Fruit fly (Drosophila melanogaster) whole organism, embryonic: Measurements from ENCODE around the gene Agpat2.

Experiments used
- Bdp1 ChIP-seq: fragments of 200-800 bp; sonication (Bioruptor generic); optimal IDR thresholded peaks from 3 replicates; lab custom pipeline; 2016; ENCODE audit warnings: missing biosample characterization, missing genetic modification characterization
- CG10366 ChIP-seq: fragments of 200-800 bp; sonication (Bioruptor generic); IDR thresholded peaks from 2 replicates; pipeline ENCODE4 v1.3.6; 2022; ENCODE audit warnings: missing biosample characterization, missing genetic modification characterization
- CG11093 ChIP-seq: fragments of 200-800 bp; sonication (Bioruptor generic); IDR thresholded peaks from 3 replicates; pipeline ENCODE4 v1.3.6; 2022; ENCODE audit warnings: missing biosample characterization, missing genetic modification characterization
- CG12155 ChIP-seq: fragments of 200-800 bp; sonication (Bioruptor generic); optimal IDR thresholded peaks from 3 replicates; lab custom pipeline; 2016; ENCODE audit warnings: missing biosample characterization, missing genetic modification characterization
- CG12236 ChIP-seq: fragments of 200-800 bp; sonication (Bioruptor generic); optimal IDR thresholded peaks from 2 replicates; lab custom pipeline; 2016; ENCODE audit warnings: missing biosample characterization, missing genetic modification characterization
- CG1233 ChIP-seq: fragments of 200-800 bp; sonication (Bioruptor generic); optimal IDR thresholded peaks from 4 replicates; lab custom pipeline; 2018; ENCODE audit warnings: missing biosample characterization, mild to moderate bottlenecking, missing genetic modification characterization
- CG12391 ChIP-seq: fragments of 200-800 bp; sonication (Bioruptor generic); optimal IDR thresholded peaks from 3 replicates; lab custom pipeline; 2018; ENCODE audit warnings: missing biosample characterization, mild to moderate bottlenecking, missing genetic modification characterization, moderate library complexity
- CG12744 ChIP-seq: fragments of 200-800 bp; sonication (Bioruptor generic); optimal IDR thresholded peaks from 2 replicates; lab custom pipeline; 2016; ENCODE audit warnings: missing biosample characterization, missing genetic modification characterization
- CG15269 ChIP-seq: fragments of 200-800 bp; sonication (Bioruptor generic); optimal IDR thresholded peaks from 2 replicates; lab custom pipeline; 2018; ENCODE audit warnings: missing biosample characterization, mild to moderate bottlenecking, missing genetic modification characterization, moderate library complexity
- CG15514 ChIP-seq: fragments of 200-800 bp; sonication (Bioruptor generic); optimal IDR thresholded peaks from 3 replicates; lab custom pipeline; 2017; ENCODE audit warnings: missing biosample characterization, missing genetic modification characterization, mild to moderate bottlenecking, moderate library complexity, missing genetic modification reagents
- CG18011 ChIP-seq: fragments of 200-800 bp; sonication (Bioruptor generic); optimal IDR thresholded peaks from 2 replicates; lab custom pipeline; 2017; ENCODE audit warnings: missing biosample characterization, missing genetic modification characterization, mild to moderate bottlenecking, moderate library complexity, missing genotype
- CG1832 ChIP-seq: fragments of 200-800 bp; sonication (Bioruptor generic); optimal IDR thresholded peaks from 2 replicates; lab custom pipeline; 2017; ENCODE audit warnings: missing biosample characterization, mild to moderate bottlenecking, missing genetic modification characterization, inconsistent platforms
- CG2678 ChIP-seq: fragments of 200-800 bp; sonication (Bioruptor generic); optimal IDR thresholded peaks from 3 replicates; lab custom pipeline; 2019; ENCODE audit warnings: missing biosample characterization, mild to moderate bottlenecking, missing genetic modification characterization, moderate library complexity
- CG31224 ChIP-seq: fragments of 200-800 bp; sonication (Bioruptor generic); IDR thresholded peaks from 2 replicates; pipeline ENCODE4 v1.3.6; 2022; ENCODE audit warnings: missing biosample characterization, missing genetic modification characterization
- CG31388 ChIP-seq: fragments of 200-800 bp; sonication (Bioruptor generic); optimal IDR thresholded peaks from 2 replicates; lab custom pipeline; 2016; ENCODE audit warnings: missing biosample characterization, missing genetic modification characterization
- CG4328 ChIP-seq: fragments of 200-800 bp; sonication (Bioruptor generic); optimal IDR thresholded peaks from 3 replicates; lab custom pipeline; 2017; ENCODE audit warnings: missing biosample characterization, missing genetic modification reagents, missing genetic modification characterization
- CG4707 ChIP-seq: fragments of 200-800 bp; sonication (Bioruptor generic); optimal IDR thresholded peaks from 2 replicates; lab custom pipeline; 2018; ENCODE audit warnings: missing biosample characterization, mild to moderate bottlenecking, missing genetic modification characterization, moderate library complexity
- CG6683 ChIP-seq: fragments of 200-800 bp; sonication (Bioruptor generic); optimal IDR thresholded peaks from 2 replicates; lab custom pipeline; 2017; ENCODE audit warnings: missing biosample characterization, mild to moderate bottlenecking, missing genetic modification characterization, missing genetic modification reagents
- CG6854 ChIP-seq: fragments of 200-800 bp; sonication (Bioruptor generic); optimal IDR thresholded peaks from 3 replicates; lab custom pipeline; 2017; ENCODE audit warnings: missing biosample characterization, mild to moderate bottlenecking, missing genetic modification characterization
- CG8290 ChIP-seq, 3 experiments: fragments of 200-800 bp; sonication (Bioruptor generic); optimal IDR thresholded peaks; 2 replicates each; lab custom pipeline; 2016 to 2019; ENCODE audit warnings: missing biosample characterization in 3 of 3, missing genetic modification characterization in 3 of 3, mild to moderate bottlenecking in 2 of 3, moderate library complexity in 1 of 3
- CG9437 ChIP-seq: fragments of 200-800 bp; sonication (Bioruptor generic); optimal IDR thresholded peaks from 2 replicates; lab custom pipeline; 2018; ENCODE audit warnings: missing biosample characterization, mild to moderate bottlenecking, missing genetic modification characterization
- CoRest ChIP-seq: fragments of 200-800 bp; sonication (Bioruptor generic); optimal IDR thresholded peaks from 3 replicates; lab custom pipeline; 2018; ENCODE audit warnings: missing biosample characterization, mild to moderate bottlenecking, missing genetic modification characterization, moderate library complexity
- Dll ChIP-seq: fragments of 200-800 bp; sonication (Bioruptor generic); IDR thresholded peaks from 4 replicates; pipeline ENCODE4 v1.3.6; 2022; ENCODE audit warnings: missing biosample characterization, missing genetic modification characterization; ENCODE audit not compliant: partially characterized antibody
- E2f2 ChIP-seq: fragments of 200-800 bp; sonication (Bioruptor generic); IDR thresholded peaks from 2 replicates; pipeline ENCODE4 v1.3.6; 2022; ENCODE audit warnings: missing biosample characterization, missing genetic modification characterization
- HHEX ChIP-seq: fragments of 200-800 bp; sonication (Bioruptor generic); optimal IDR thresholded peaks from 3 replicates; lab custom pipeline; 2017; ENCODE audit warnings: missing biosample characterization, mild to moderate bottlenecking, missing genetic modification characterization, missing genetic modification reagents
- HLHmδ ChIP-seq: fragments of 200-800 bp; sonication (Bioruptor generic); optimal IDR thresholded peaks from 2 replicates; lab custom pipeline; 2018; ENCODE audit warnings: missing biosample characterization, mild to moderate bottlenecking, missing genetic modification characterization, moderate library complexity
- Meics ChIP-seq: fragments of 200-800 bp; sonication (Bioruptor generic); optimal IDR thresholded peaks from 2 replicates; lab custom pipeline; 2017; ENCODE audit warnings: missing biosample characterization, mild to moderate bottlenecking, missing genetic modification characterization
- al ChIP-seq: fragments of 200-800 bp; sonication (Bioruptor generic); IDR thresholded peaks from 2 replicates; pipeline ENCODE4 v1.3.6; 2022; ENCODE audit warnings: missing biosample characterization, missing genetic modification characterization
- ase ChIP-seq: fragments of 200-800 bp; sonication (Bioruptor generic); IDR thresholded peaks from 3 replicates; pipeline ENCODE4 v1.3.6; 2022; ENCODE audit warnings: missing biosample characterization, missing genetic modification characterization
- ato ChIP-seq: fragments of 200-800 bp; sonication (Bioruptor generic); IDR thresholded peaks from 2 replicates; pipeline ENCODE4 v1.3.6; 2022; ENCODE audit warnings: missing biosample characterization, missing genetic modification characterization; ENCODE audit not compliant: partially characterized antibody
- cato ChIP-seq: fragments of 200-800 bp; sonication (Bioruptor generic); optimal IDR thresholded peaks from 2 replicates; lab custom pipeline; 2016; ENCODE audit warnings: missing biosample characterization, missing genetic modification characterization, borderline replicate concordance
- chm ChIP-seq: fragments of 200-800 bp; sonication (Bioruptor generic); IDR thresholded peaks from 2 replicates; pipeline ENCODE4 v1.3.6; 2022; ENCODE audit warnings: missing biosample characterization, missing genetic modification characterization
- croc ChIP-seq: fragments of 200-800 bp; sonication (Bioruptor generic); conservative IDR thresholded peaks from 3 replicates; pipeline ENCODE4 v1.3.6; 2022; ENCODE audit warnings: missing biosample characterization, missing genetic modification characterization
- hbn ChIP-seq: fragments of 200-800 bp; sonication (Bioruptor generic); IDR thresholded peaks from 2 replicates; pipeline ENCODE4 v1.3.6; 2022; ENCODE audit warnings: missing biosample characterization, missing genetic modification characterization; ENCODE audit not compliant: partially characterized antibody
- ind ChIP-seq: fragments of 200-800 bp; sonication (Bioruptor generic); optimal IDR thresholded peaks from 3 replicates; lab custom pipeline; 2016; ENCODE audit warnings: missing biosample characterization, missing genetic modification characterization
- jing ChIP-seq: fragments of 200-800 bp; sonication (Bioruptor generic); optimal IDR thresholded peaks from 2 replicates; lab custom pipeline; 2018; ENCODE audit warnings: missing biosample characterization, mild to moderate bottlenecking, missing genetic modification characterization
- lilli ChIP-seq: fragments of 200-800 bp; sonication (Bioruptor generic); optimal IDR thresholded peaks from 3 replicates; lab custom pipeline; 2016; ENCODE audit warnings: missing biosample characterization, missing genetic modification characterization
- nerfin-2 ChIP-seq: fragments of 200-800 bp; sonication (Bioruptor generic); IDR thresholded peaks from 2 replicates; pipeline ENCODE4 v1.3.6; 2022; ENCODE audit warnings: missing biosample characterization, missing genetic modification characterization; ENCODE audit not compliant: partially characterized antibody
- pita ChIP-seq: fragments of 200-800 bp; sonication (Bioruptor generic); optimal IDR thresholded peaks from 2 replicates; lab custom pipeline; 2017; ENCODE audit warnings: missing biosample characterization, mild to moderate bottlenecking, missing genetic modification characterization
- seq ChIP-seq: fragments of 200-800 bp; sonication (Bioruptor generic); IDR thresholded peaks from 2 replicates; pipeline ENCODE4 v1.3.6; 2022; ENCODE audit warnings: missing biosample characterization, missing genetic modification characterization
- slou ChIP-seq: fragments of 200-800 bp; sonication (Bioruptor generic); optimal IDR thresholded peaks from 3 replicates; lab custom pipeline; 2016; ENCODE audit warnings: missing biosample characterization, missing genetic modification characterization
- stc ChIP-seq: fragments of 200-800 bp; sonication (Bioruptor generic); IDR thresholded peaks from 2 replicates; pipeline ENCODE4 v1.3.6; 2022; ENCODE audit warnings: missing biosample characterization, missing genetic modification characterization
- tap ChIP-seq: fragments of 200-800 bp; optimal IDR thresholded peaks from 3 replicates; lab custom pipeline; 2019; ENCODE audit warnings: missing biosample characterization, mild to moderate bottlenecking, missing genetic modification characterization, moderate library complexity
- toy ChIP-seq: fragments of 200-800 bp; sonication (Bioruptor generic); IDR thresholded peaks from 2 replicates; pipeline ENCODE4 v1.3.6; 2022; ENCODE audit warnings: missing biosample characterization, missing genetic modification characterization
- trem ChIP-seq: fragments of 200-800 bp; optimal IDR thresholded peaks from 3 replicates; lab custom pipeline; 2019; ENCODE audit warnings: missing biosample characterization, mild to moderate bottlenecking, missing genetic modification characterization, moderate library complexity
- ttk ChIP-seq: fragments of 200-800 bp; sonication (Bioruptor generic); IDR thresholded peaks from 2 replicates; pipeline ENCODE4 v2.1.2; 2022; ENCODE audit warnings: missing biosample characterization, missing genetic modification characterization
- zfh2 ChIP-seq: fragments of 200-800 bp; sonication (Bioruptor generic); optimal IDR thresholded peaks from 2 replicates; lab custom pipeline; 2016; ENCODE audit warnings: missing biosample characterization, missing genetic modification characterization

Agpat2 gene

DNA sequence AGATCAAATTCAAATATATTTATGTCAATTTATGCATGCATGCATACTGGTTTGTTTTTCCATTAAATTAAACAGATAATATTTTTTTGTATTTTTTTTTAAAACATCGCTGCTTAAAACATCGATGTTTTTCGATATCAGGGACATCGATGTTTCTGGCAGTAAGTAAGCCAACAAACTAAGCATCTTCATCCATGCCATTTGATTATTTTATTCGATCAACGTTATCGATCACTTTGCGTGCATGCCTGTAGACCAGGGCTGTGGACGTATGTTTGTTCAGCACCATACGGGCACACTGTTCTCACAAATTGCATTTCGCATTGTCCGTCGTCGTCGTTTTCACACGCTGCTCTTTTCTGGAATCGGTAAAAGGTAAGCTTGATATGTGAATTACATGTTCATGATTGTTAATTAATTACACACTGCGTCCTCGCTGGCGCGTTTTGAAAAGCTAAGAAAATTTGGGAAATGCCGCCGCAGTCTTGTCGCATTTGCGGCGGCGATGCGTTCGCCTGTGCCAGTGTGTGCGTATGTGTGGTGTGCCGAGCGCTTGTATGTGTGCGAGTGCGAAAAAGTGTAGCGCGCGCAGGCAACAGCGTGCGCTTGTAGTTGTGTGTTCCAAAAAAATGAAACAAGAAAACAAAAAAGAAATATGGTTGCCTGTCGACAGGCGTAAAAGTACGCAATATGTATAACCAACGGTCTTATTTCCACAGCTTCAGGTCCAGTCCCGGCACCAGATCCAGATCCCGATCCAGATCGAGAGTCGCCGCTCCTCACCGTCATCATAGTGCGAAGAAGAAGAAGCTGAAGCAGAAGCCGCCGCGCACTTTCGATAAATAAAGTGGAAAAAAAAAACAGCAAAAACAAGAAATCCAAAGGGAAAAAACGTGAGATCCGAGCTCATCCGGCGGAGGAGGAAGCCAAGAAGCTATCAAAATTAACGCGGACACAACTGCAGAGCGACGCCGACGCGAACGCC, 60.2 kb downstream of the Agpat2 start, which contains the start of gene emb (continued):
- TF ChIP-seq hbn = peak; percentile 80
- TF ChIP-seq CG2678 (tag; lab: Kevin White, UChicago) = no peak
- no peak for TF ChIP-seq CG6854 (GFP tag; lab: Kevin White, UChicago)
- TF ChIP-seq cato = peak; percentile 13
- TF ChIP-seq zfh2 (GFP tag; lab: Kevin White, UChicago) = peak; percentile 60
- TF ChIP-seq CG12391 (tag; lab: Kevin White, UChicago) = peak; percentile 80
- TF ChIP-seq CG18011 (GFP tag; lab: Kevin White, UChicago) = no peak
- no peak for TF ChIP-seq stc (GFP tag; lab: Robert Waterston, UW)
- TF ChIP-seq CG6683 (GFP tag; lab: Kevin White, UChicago) = no peak
- peak; percentile 38 for TF ChIP-seq CG12236 (GFP tag; lab: Kevin White, UChicago)
- peak; percentile 28 for TF ChIP-seq CG12155
- TF ChIP-seq chm (GFP tag; lab: Robert Waterston, UW) = peak; percentile 17; the same call in 1 of the 2 replicates
- no peak for TF ChIP-seq toy (GFP tag; lab: Robert Waterston, UW)
- no peak for TF ChIP-seq CoRest (tag; lab: Kevin White, UChicago)
- peak; percentile 23 for TF ChIP-seq Bdp1
- TF ChIP-seq ase (GFP tag; lab: Robert Waterston, UW) = no peak
- TF ChIP-seq pita (GFP tag; lab: Kevin White, UChicago) = no peak
- TF ChIP-seq CG8290 (GFP tag; optimal IDR thresholded peaks at IDR 0.05; lab: Kevin White, UChicago) = peak; percentile 95
- peak in 1 of 2 experiments; percentile 93 for TF ChIP-seq CG8290 (tag; optimal IDR thresholded peaks at IDR 0.05; lab: Kevin White, UChicago)
- TF ChIP-seq CG31388 (GFP tag; lab: Kevin White, UChicago) = no peak
- peak; percentile 94 for TF ChIP-seq Dll (GFP tag; lab: Robert Waterston, UW)
- TF ChIP-seq CG1233 = peak; percentile 40
- TF ChIP-seq ttk (GFP tag; lab: Robert Waterston, UW) = no peak
- TF ChIP-seq CG1832 (GFP tag; lab: Kevin White, UChicago) = no peak
- TF ChIP-seq CG15269 = no peak
- TF ChIP-seq HHEX (GFP tag; lab: Kevin White, UChicago) = no peak
- TF ChIP-seq CG15514 (GFP tag; lab: Kevin White, UChicago) = peak; percentile 91
- peak; percentile 67 for TF ChIP-seq lilli (GFP tag; lab: Kevin White, UChicago)
- TF ChIP-seq HLHmδ (GFP tag; lab: Kevin White, UChicago) = peak; percentile 12
- peak; percentile 9 for TF ChIP-seq CG12744 (GFP tag; lab: Kevin White, UChicago)
- TF ChIP-seq CG10366 = peak; percentile 31; the same call in 1 of the 2 replicates
- TF ChIP-seq CG4328 (GFP tag; lab: Kevin White, UChicago) = peak; percentile 40
- TF ChIP-seq CG9437 (GFP tag; lab: Kevin White, UChicago) = peak; percentile 68
- TF ChIP-seq slou (GFP tag; lab: Kevin White, UChicago) = peak; percentile 2
- peak; percentile 45 for TF ChIP-seq Meics (GFP tag; lab: Kevin White, UChicago)
- no peak for TF ChIP-seq CG4707 (GFP tag; lab: Kevin White, UChicago)
- peak; percentile 100 for TF ChIP-seq nerfin-2 (GFP tag; lab: Robert Waterston, UW)
- TF ChIP-seq croc (GFP tag; lab: Robert Waterston, UW) = no peak
- no peak for TF ChIP-seq seq (GFP tag; lab: Robert Waterston, UW)
- no peak for TF ChIP-seq CG11093
- TF ChIP-seq tap = no peak
- peak; percentile 37 for TF ChIP-seq ind (GFP tag; lab: Kevin White, UChicago)
- TF ChIP-seq jing (GFP tag; lab: Kevin White, UChicago) = no peak
- peak; percentile 37; the same call in 1 of the 2 replicates for TF ChIP-seq al (GFP tag; lab: Robert Waterston, UW)
- TF ChIP-seq ato (GFP tag; lab: Robert Waterston, UW) = peak; percentile 99
- TF ChIP-seq trem = peak; percentile 68
- no peak for TF ChIP-seq CG31224 (GFP tag; lab: Robert Waterston, UW)
- peak; percentile 62; the same call in 1 of the 2 replicates for TF ChIP-seq E2f2
